Fruit fly (Drosophila melanogaster): ENCODE results near the gene CG1113.

Gene CG1113

dm6 chr3R:5280380-5280779 is 27.4 kb downstream of the CG1113 start:
- TF ChIP-seq Sry-β (GFP tag; optimal IDR thresholded peaks at IDR 0.05) (no peak), CG2202 (tag; optimal IDR thresholded peaks at IDR 0.05) (no peak), Gug (GFP tag; IDR thresholded peaks at IDR 0.05) (no peak), Dip2 (GFP tag; IDR thresholded peaks at IDR 0.05) (no peak), TFAM (GFP tag; optimal IDR thresholded peaks at IDR 0.05) (no peak), CG7556 (GFP tag; optimal IDR thresholded peaks at IDR 0.05) (no peak), amos (GFP tag; IDR thresholded peaks at IDR 0.05; ENCODE audit: partially characterized antibody) (no peak), CG17829 (tag; optimal IDR thresholded peaks at IDR 0.05) (no peak), ind (GFP tag; optimal IDR thresholded peaks at IDR 0.05) (no peak), Sry-δ (GFP tag; optimal IDR thresholded peaks at IDR 0.05) (no peak), klu (GFP tag; IDR thresholded peaks at IDR 0.05) (no peak)

- TF ChIP-seq ham (GFP tag; IDR thresholded peaks at IDR 0.05) (no peak), bigmax (GFP tag; optimal IDR thresholded peaks at IDR 0.05) (no peak), chinmo (GFP tag; IDR thresholded peaks at IDR 0.05; ENCODE audit: partially characterized antibody) (0 out of 4 replicates have a peak, but pooled peaks have one; percentile 39), row (GFP tag; IDR thresholded peaks at IDR 0.05) (peak; percentile 48; the same call in 2 of the 3 replicates), pzg (GFP tag; optimal IDR thresholded peaks at IDR 0.05) (no peak), CG34224 (GFP tag; IDR thresholded peaks at IDR 0.05; ENCODE audit: partially characterized antibody) (0 out of 3 replicates have a peak, but pooled peaks have one; percentile 20), CG8290 (GFP tag; optimal IDR thresholded peaks at IDR 0.05) (no peak), CG8290 (tag; optimal IDR thresholded peaks at IDR 0.05) (peak in 1 of 2 experiments; percentile 12), insv (GFP tag; optimal IDR thresholded peaks at IDR 0.05) (no peak), CG31224 (GFP tag; IDR thresholded peaks at IDR 0.05) (peak; percentile 13; the same call in 1 of the 2 replicates), CG11085 (GFP tag; IDR thresholded peaks at IDR 0.05) (no peak), zfh2 (GFP tag; optimal IDR thresholded peaks at IDR 0.05) (peak; percentile 11), Atf6 (GFP tag; IDR thresholded peaks at IDR 0.05) (0 out of 2 replicates have a peak, but pooled peaks have one; percentile 37), NC2α (GFP tag; optimal IDR thresholded peaks at IDR 0.05) (no peak), hbn (GFP tag; IDR thresholded peaks at IDR 0.05; ENCODE audit: partially characterized antibody) (no peak), Ravus (GFP tag; IDR thresholded peaks at IDR 0.05) (no peak), fd3F (GFP tag; optimal IDR thresholded peaks at IDR 0.05) (no peak), CG9932 (GFP tag; IDR thresholded peaks at IDR 0.05) (peak; percentile 55), NFAT (GFP tag; IDR thresholded peaks at IDR 0.05) (peak; percentile 62; the same call in 1 of the 2 replicates), CG32532 (GFP tag; IDR thresholded peaks at IDR 0.05) (peak; percentile 60), CG10431 (GFP tag; optimal IDR thresholded peaks at IDR 0.05) (no peak), CG10543 (GFP tag; optimal IDR thresholded peaks at IDR 0.05) (no peak), pho (GFP tag; optimal IDR thresholded peaks at IDR 0.05) (no peak), slbo (GFP tag; IDR thresholded peaks at IDR 0.05) (peak; percentile 20; the same call in 1 of the 2 replicates), nom (GFP tag; optimal IDR thresholded peaks at IDR 0.05) (peak; percentile 37), Xrp1 (GFP tag; IDR thresholded peaks at IDR 0.05) (peak; percentile 29; the same call in 1 of the 2 replicates), lbe (GFP tag; optimal IDR thresholded peaks at IDR 0.05) (peak; percentile 64), CG3163 (GFP tag; optimal IDR thresholded peaks at IDR 0.05) (peak; percentile 41), prd (optimal IDR thresholded peaks at IDR 0.05) (no peak), prd (GFP tag; IDR thresholded peaks at IDR 0.05) (no peak), ERR (GFP tag; optimal IDR thresholded peaks at IDR 0.05) (no peak), CG8359 (GFP tag; optimal IDR thresholded peaks at IDR 0.05; ENCODE audit: borderline replicate concordance) (no peak), CG17361 (GFP tag; IDR thresholded peaks at IDR 0.05) (no peak), CG3726 (GFP tag; IDR thresholded peaks at IDR 0.05) (no peak), luna (GFP tag; optimal IDR thresholded peaks at IDR 0.05) (no peak), CG1529 (GFP tag; optimal IDR thresholded peaks at IDR 0.05) (no peak), Drgx (GFP tag; IDR thresholded peaks at IDR 0.05) (peak; percentile 39; the same call in 1 of the 2 replicates), Hmx (GFP tag; optimal IDR thresholded peaks at IDR 0.05) (no peak), Bteb2 (GFP tag; optimal IDR thresholded peaks at IDR 0.05) (no peak), CG8924 (tag; optimal IDR thresholded peaks at IDR 0.05) (no peak)
These were observed 28.1 kb downstream of the CG1113 start for dm6 chr3R:5281094-5281493.

Data from whole organism, embryonic.